Fruit fly (Drosophila melanogaster) whole organism, embryonic: Measurements from ENCODE around the gene Pat1.

Experiments used
- Awh ChIP-seq: fragments of 200-800 bp; sonication (Bioruptor generic); IDR thresholded peaks from 2 replicates; pipeline ENCODE4, ENCODE4 v1.3.6; 2022; ENCODE audit warnings: missing biosample characterization, missing genetic modification characterization
- BEAF-32 ChIP-seq: fragments of 200-800 bp; sonication (Bioruptor generic); optimal IDR thresholded peaks from 3 replicates; lab custom pipeline; 2017; ENCODE audit warnings: missing biosample characterization, missing genetic modification characterization, mild to moderate bottlenecking, moderate library complexity, missing genetic modification reagents
- CG10366 ChIP-seq: fragments of 200-800 bp; sonication (Bioruptor generic); IDR thresholded peaks from 2 replicates; pipeline ENCODE4 v1.3.6; 2022; ENCODE audit warnings: missing biosample characterization, missing genetic modification characterization
- CG10543 ChIP-seq: fragments of 200-800 bp; sonication (Bioruptor generic); optimal IDR thresholded peaks from 3 replicates; lab custom pipeline; 2017; ENCODE audit warnings: missing biosample characterization, mild to moderate bottlenecking, missing genetic modification characterization, moderate library complexity
- CG11560 ChIP-seq: fragments of 200-800 bp; sonication (Bioruptor generic); IDR thresholded peaks from 3 replicates; pipeline ENCODE4 v1.3.6; 2022; ENCODE audit warnings: missing biosample characterization, missing genetic modification characterization
- CG11695 ChIP-seq: fragments of 200-800 bp; sonication (Bioruptor generic); IDR thresholded peaks from 3 replicates; pipeline ENCODE4 v1.3.6; 2022; ENCODE audit warnings: missing biosample characterization, missing genetic modification characterization
- CG11696 ChIP-seq: fragments of 200-800 bp; sonication (Bioruptor generic); IDR thresholded peaks from 2 replicates; pipeline ENCODE4 v1.3.6; 2022; ENCODE audit warnings: missing biosample characterization, missing genetic modification characterization
- CG12744 ChIP-seq: fragments of 200-800 bp; sonication (Bioruptor generic); optimal IDR thresholded peaks from 2 replicates; lab custom pipeline; 2016; ENCODE audit warnings: missing biosample characterization, missing genetic modification characterization
- CG12942 ChIP-seq: fragments of 200-800 bp; sonication (Bioruptor generic); optimal IDR thresholded peaks from 3 replicates; lab custom pipeline; 2016; ENCODE audit warnings: missing biosample characterization, missing genetic modification characterization
- CG13424 ChIP-seq: fragments of 200-800 bp; sonication (Bioruptor generic); optimal IDR thresholded peaks from 2 replicates; lab custom pipeline; 2019; ENCODE audit warnings: missing biosample characterization, mild to moderate bottlenecking, missing genetic modification characterization, moderate library complexity
- CG13894 ChIP-seq: fragments of 200-800 bp; sonication (Bioruptor generic); optimal IDR thresholded peaks from 3 replicates; lab custom pipeline; 2018; ENCODE audit warnings: missing biosample characterization, mild to moderate bottlenecking, missing genetic modification characterization, moderate library complexity
- CG14441 ChIP-seq: fragments of 200-800 bp; sonication (Bioruptor generic); IDR thresholded peaks from 2 replicates; pipeline ENCODE4 v1.3.6; 2022; ENCODE audit warnings: missing biosample characterization, missing genetic modification characterization
- CG16815 ChIP-seq: fragments of 200-800 bp; sonication (Bioruptor generic); optimal IDR thresholded peaks from 3 replicates; lab custom pipeline; 2017; ENCODE audit warnings: missing biosample characterization, mild to moderate bottlenecking, missing genetic modification characterization
- CG16863 ChIP-seq: fragments of 200-800 bp; sonication (Bioruptor generic); optimal IDR thresholded peaks from 3 replicates; lab custom pipeline; 2016; ENCODE audit warnings: missing biosample characterization, missing genetic modification characterization
- CG2202 ChIP-seq: fragments of 200-800 bp; sonication (Bioruptor generic); optimal IDR thresholded peaks from 2 replicates; lab custom pipeline; 2018; ENCODE audit warnings: missing biosample characterization, mild to moderate bottlenecking, missing genetic modification characterization
- CG31441 ChIP-seq: fragments of 200-800 bp; sonication (Bioruptor generic); IDR thresholded peaks from 2 replicates; pipeline ENCODE4 v1.3.6; 2022; ENCODE audit warnings: missing biosample characterization, missing genetic modification characterization
- CG34224 ChIP-seq: fragments of 200-800 bp; sonication (Bioruptor generic); IDR thresholded peaks from 3 replicates; pipeline ENCODE4 v1.3.6; 2022; ENCODE audit warnings: missing biosample characterization, missing genetic modification characterization; ENCODE audit not compliant: partially characterized antibody
- CG34422 ChIP-seq: fragments of 200-800 bp; sonication (Bioruptor generic); IDR thresholded peaks from 3 replicates; pipeline ENCODE4 v1.3.6; 2022; ENCODE audit warnings: missing biosample characterization, missing genetic modification characterization
- CG3847 ChIP-seq: fragments of 200-800 bp; sonication (Bioruptor generic); IDR thresholded peaks from 2 replicates; pipeline ENCODE4 v1.3.6; 2022; ENCODE audit warnings: missing biosample characterization, missing genetic modification characterization
- CG6654 ChIP-seq: fragments of 200-800 bp; sonication (Bioruptor generic); optimal IDR thresholded peaks from 2 replicates; lab custom pipeline; 2017; ENCODE audit warnings: missing biosample characterization, mild to moderate bottlenecking, missing genetic modification characterization
- CG6813 ChIP-seq: fragments of 200-800 bp; sonication (Bioruptor generic); optimal IDR thresholded peaks from 2 replicates; lab custom pipeline; 2017; ENCODE audit warnings: missing biosample characterization, missing genetic modification characterization, mild to moderate bottlenecking, moderate library complexity, missing genetic modification reagents
- CG9727 ChIP-seq: fragments of 200-800 bp; sonication (Bioruptor generic); optimal IDR thresholded peaks from 3 replicates; lab custom pipeline; 2017; ENCODE audit warnings: missing biosample characterization, mild to moderate bottlenecking, missing genetic modification characterization
- Chrac-16 ChIP-seq: fragments of 200-800 bp; sonication (Bioruptor generic); optimal IDR thresholded peaks from 3 replicates; lab custom pipeline; 2016; ENCODE audit warnings: missing biosample characterization, missing genetic modification characterization
- CrebB ChIP-seq: fragments of 200-800 bp; sonication (Bioruptor generic); optimal IDR thresholded peaks from 3 replicates; lab custom pipeline; 2018; ENCODE audit warnings: missing biosample characterization, mild to moderate bottlenecking, missing genetic modification characterization
- Dbx ChIP-seq: fragments of 200-800 bp; sonication (Bioruptor generic); IDR thresholded peaks from 3 replicates; pipeline ENCODE4 v1.3.6; 2022; ENCODE audit warnings: missing biosample characterization, missing genetic modification characterization
- Ets65A ChIP-seq: fragments of 200-800 bp; sonication (Bioruptor generic); peaks from one replicate; lab custom pipeline; 2016; ENCODE audit warnings: missing biosample characterization, missing genetic modification characterization
- H2.0 ChIP-seq: fragments of 200-800 bp; sonication (Bioruptor generic); IDR thresholded peaks from 2 replicates; pipeline ENCODE4 v1.3.6; 2022; ENCODE audit warnings: missing biosample characterization, missing genetic modification characterization
- Hmx ChIP-seq: fragments of 200-800 bp; sonication (Bioruptor generic); optimal IDR thresholded peaks from 2 replicates; lab custom pipeline; 2016; ENCODE audit warnings: missing biosample characterization, missing genetic modification characterization
- Hsf ChIP-seq: fragments of 200-800 bp; sonication (Bioruptor generic); optimal IDR thresholded peaks from 3 replicates; lab custom pipeline; 2016; ENCODE audit warnings: missing biosample characterization, missing genetic modification characterization
- Meics ChIP-seq: fragments of 200-800 bp; sonication (Bioruptor generic); optimal IDR thresholded peaks from 2 replicates; lab custom pipeline; 2017; ENCODE audit warnings: missing biosample characterization, mild to moderate bottlenecking, missing genetic modification characterization
- NK7.1 ChIP-seq: fragments of 200-800 bp; sonication (Bioruptor generic); optimal IDR thresholded peaks from 3 replicates; lab custom pipeline; 2016; ENCODE audit warnings: missing biosample characterization, missing genetic modification characterization
- PHDP ChIP-seq: fragments of 200-800 bp; sonication (Bioruptor generic); optimal IDR thresholded peaks from 3 replicates; lab custom pipeline; 2018; ENCODE audit warnings: missing biosample characterization, mild to moderate bottlenecking, missing genetic modification characterization, moderate library complexity
- Sox100B ChIP-seq: fragments of 200-800 bp; sonication (Bioruptor generic); optimal IDR thresholded peaks from 3 replicates; lab custom pipeline; 2018; ENCODE audit warnings: missing biosample characterization, mild to moderate bottlenecking, missing genetic modification characterization
- Taf1 ChIP-seq: fragments of 200-800 bp; sonication (Bioruptor generic); IDR thresholded peaks from 2 replicates; pipeline ENCODE4 v1.3.6; 2022; ENCODE audit warnings: missing biosample characterization, missing genetic modification characterization
- Vsx1 ChIP-seq: fragments of 200-800 bp; sonication (Bioruptor generic); optimal IDR thresholded peaks from 2 replicates; lab custom pipeline; 2017; ENCODE audit warnings: missing biosample characterization, mild to moderate bottlenecking, missing genetic modification characterization, missing genetic modification reagents
- al ChIP-seq: fragments of 200-800 bp; sonication (Bioruptor generic); IDR thresholded peaks from 2 replicates; pipeline ENCODE4 v1.3.6; 2022; ENCODE audit warnings: missing biosample characterization, missing genetic modification characterization
- bcd ChIP-seq: fragments of 200-800 bp; sonication (Bioruptor generic); optimal IDR thresholded peaks from 2 replicates; lab custom pipeline; 2017; ENCODE audit warnings: missing biosample characterization, mild to moderate bottlenecking, missing genetic modification characterization
- bigmax ChIP-seq: fragments of 200-800 bp; sonication (Bioruptor generic); optimal IDR thresholded peaks from 2 replicates; lab custom pipeline; 2018; ENCODE audit warnings: missing biosample characterization, mild to moderate bottlenecking, missing genetic modification characterization
- chn ChIP-seq: fragments of 200-800 bp; sonication (Bioruptor generic); optimal IDR thresholded peaks from 2 replicates; lab custom pipeline; 2016; ENCODE audit warnings: missing biosample characterization, missing genetic modification characterization
- ci ChIP-seq: fragments of 200-800 bp; sonication (Bioruptor generic); IDR thresholded peaks from 3 replicates; pipeline ENCODE4 v1.3.6; 2022; ENCODE audit warnings: missing biosample characterization, missing genetic modification characterization
- dmrt99B ChIP-seq: fragments of 200-800 bp; sonication (Bioruptor generic); optimal IDR thresholded peaks from 2 replicates; lab custom pipeline; 2018; ENCODE audit warnings: missing biosample characterization, mild to moderate bottlenecking, missing genetic modification characterization, moderate library complexity
- gce ChIP-seq: fragments of 200-800 bp; sonication (Bioruptor generic); IDR thresholded peaks from 3 replicates; pipeline ENCODE4 v1.3.6; 2022; ENCODE audit warnings: missing biosample characterization, missing genetic modification characterization
- gem ChIP-seq: fragments of 200-800 bp; sonication (Bioruptor generic); optimal IDR thresholded peaks from 2 replicates; lab custom pipeline; 2019; ENCODE audit warnings: missing biosample characterization, mild to moderate bottlenecking, missing genetic modification characterization, moderate library complexity
- jumu ChIP-seq: fragments of 200-800 bp; sonication (Bioruptor generic); optimal IDR thresholded peaks from 3 replicates; lab custom pipeline; 2016; ENCODE audit warnings: missing biosample characterization, missing genetic modification characterization
- lbe ChIP-seq: fragments of 200-800 bp; sonication (Bioruptor generic); optimal IDR thresholded peaks from 2 replicates; lab custom pipeline; 2016; ENCODE audit warnings: missing biosample characterization, mild to moderate bottlenecking, missing genetic modification characterization
- lmd ChIP-seq: fragments of 200-800 bp; sonication (Bioruptor generic); IDR thresholded peaks from 2 replicates; pipeline ENCODE4 v1.3.6; 2022; ENCODE audit warnings: missing biosample characterization, missing genetic modification characterization
- pan ChIP-seq, 4 experiments: fragments of >200 bp in 3 of 4; fragments of 200-800 bp in 1 of 4; sonication (Bioruptor generic) in 1 of 4; optimal IDR thresholded peaks in 3 of 4; IDR thresholded peaks in 1 of 4; 2 replicates each; pipeline versions ENCODE4 v1.3.6 to Lab custom; 2017 to 2022; ENCODE audit warnings: missing biosample characterization in 2 of 4, missing genetic modification characterization in 2 of 4, mixed read lengths in 1 of 4
- pb ChIP-seq: fragments of 200-800 bp; sonication (Bioruptor generic); optimal IDR thresholded peaks from 3 replicates; lab custom pipeline; 2016; ENCODE audit warnings: missing biosample characterization, missing genetic modification characterization
- sqz ChIP-seq: fragments of 200-800 bp; sonication (Bioruptor generic); optimal IDR thresholded peaks from 3 replicates; lab custom pipeline; 2018; ENCODE audit warnings: missing biosample characterization, mild to moderate bottlenecking, missing genetic modification characterization
- trh ChIP-seq: fragments of 200-800 bp; sonication (Bioruptor generic); optimal IDR thresholded peaks from 2 replicates; lab custom pipeline; 2016; ENCODE audit warnings: missing biosample characterization, missing genetic modification characterization
- zf30C ChIP-seq: fragments of 200-800 bp; sonication (Bioruptor generic); optimal IDR thresholded peaks from 3 replicates; lab custom pipeline; 2018; ENCODE audit warnings: missing biosample characterization, mild to moderate bottlenecking, missing genetic modification characterization

The Pat1 gene

dm6 chrX:6621566-6622006, 31.0 kb downstream of the Pat1 start (continued):
- TF ChIP-seq CG31441 (peak; percentile 46), Dbx (GFP tag; lab: Robert Waterston, UW) (peak; percentile 52; the same call in 1 of the 3 replicates), gem (peak; percentile 67), CG13894 (tag; lab: Kevin White, UChicago) (no peak), lmd (GFP tag; lab: Robert Waterston, UW) (peak; percentile 51), Taf1 (GFP tag; lab: Robert Waterston, UW) (0 out of 2 replicates have a peak, but pooled peaks have one; percentile 27), al (GFP tag; lab: Robert Waterston, UW) (peak; percentile 62), dmrt99B (tag; lab: Kevin White, UChicago) (peak; percentile 35), Hsf (peak; percentile 35), CG3847 (GFP tag; lab: Robert Waterston, UW) (peak; percentile 58), CG6654 (no peak), Sox100B (peak; percentile 36), CG12942 (no peak), Meics (GFP tag; lab: Kevin White, UChicago) (peak; percentile 58), BEAF-32 (GFP tag; lab: Kevin White, UChicago) (no peak), CG16863 (peak; percentile 25), NK7.1 (GFP tag; lab: Kevin White, UChicago) (no peak), CG14441 (GFP tag; lab: Robert Waterston, UW) (peak; percentile 38; the same call in 1 of the 2 replicates), Awh (GFP tag; lab: Robert Waterston, UW) (no peak), CG12744 (GFP tag; lab: Kevin White, UChicago) (no peak), CG2202 (tag; lab: Kevin White, UChicago) (peak; percentile 12), jumu (GFP tag; lab: Kevin White, UChicago) (peak; percentile 27), chn (peak; percentile 35), CG13424 (tag; lab: Kevin White, UChicago) (peak; percentile 23), CG34422 (GFP tag; lab: Robert Waterston, UW) (peak; percentile 37; the same call in 1 of the 3 replicates), CG34224 (no peak), ci (peak; percentile 53; the same call in 1 of the 3 replicates), CG16815 (no peak), lbe (GFP tag; lab: Kevin White, UChicago) (no peak), trh (GFP tag; lab: Kevin White, UChicago) (no peak), bcd (GFP tag; lab: Kevin White, UChicago) (peak; percentile 36), CrebB (tag; lab: Kevin White, UChicago) (no peak), CG9727 (GFP tag; lab: Kevin White, UChicago) (peak; percentile 68), zf30C (GFP tag; lab: Kevin White, UChicago) (no peak), CG10366 (peak; percentile 53), Chrac-16 (GFP tag; lab: Kevin White, UChicago) (peak; percentile 11), CG10543 (GFP tag; lab: Kevin White, UChicago) (no peak), bigmax (GFP tag; lab: Kevin White, UChicago) (no peak), Ets65A (peak; percentile 28), pb (GFP tag; lab: Kevin White, UChicago) (no peak), CG11695 (GFP tag; lab: Robert Waterston, UW) (peak; percentile 48; the same call in 1 of the 3 replicates), pan (optimal IDR thresholded peaks at IDR 0.05; lab: Kevin White, UChicago) (no peak), pan (GFP tag; optimal IDR thresholded peaks at IDR 0.05 in 1 of 2, IDR thresholded peaks at IDR 0.05 in 1 of 2) (peak in 1 of 2 experiments; percentile 61), Hmx (no peak), CG11696 (GFP tag; lab: Robert Waterston, UW) (no peak), PHDP (tag; lab: Kevin White, UChicago) (peak; percentile 26), Vsx1 (GFP tag; lab: Kevin White, UChicago) (peak; percentile 2), sqz (GFP tag; lab: Kevin White, UChicago) (no peak), CG6813 (GFP tag; lab: Kevin White, UChicago) (peak; percentile 25), H2.0 (GFP tag; lab: Robert Waterston, UW) (0 out of 2 replicates have a peak, but pooled peaks have one; percentile 28), gce (GFP tag; lab: Robert Waterston, UW) (no peak), CG11560 (no peak)
